Fruit fly (Drosophila melanogaster) whole organism, wandering third instar larva: Measurements from ENCODE around the gene CG13616.

ENCODE experiments used
- Abd-B ChIP-seq: fragments of >200 bp; optimal IDR thresholded peaks from 2 replicates; lab custom pipeline; 2017; ENCODE audit warnings: missing biosample characterization, missing genetic modification characterization
- CG32264 ChIP-seq: fragments of 200-800 bp; sonication (Bioruptor generic); optimal IDR thresholded peaks from 2 replicates; lab custom pipeline; 2016; ENCODE audit warnings: missing biosample characterization, missing genetic modification characterization
- CrebA ChIP-seq: fragments of 200-800 bp; sonication (Bioruptor generic); optimal IDR thresholded peaks from 2 replicates; lab custom pipeline; 2016; ENCODE audit warnings: missing biosample characterization, mild to moderate bottlenecking, missing genetic modification characterization, borderline replicate concordance
- Dif ChIP-seq: fragments of 200-275, 200-300 bp; sonication (Bioruptor generic); optimal IDR thresholded peaks from 2 replicates; lab custom pipeline; 2018; ENCODE audit warnings: missing biosample characterization, missing genetic modification characterization; ENCODE audit not compliant: partially characterized antibody
- GATAd ChIP-seq: sonication (Bioruptor generic); optimal IDR thresholded peaks from 2 replicates; lab custom pipeline; 2016; ENCODE audit warnings: missing biosample characterization, missing genetic modification characterization
- Hnf4 ChIP-seq: fragments of 200-800 bp; sonication (Bioruptor generic); optimal IDR thresholded peaks from 2 replicates; lab custom pipeline; 2016; ENCODE audit warnings: missing biosample characterization, mild to moderate bottlenecking, missing genetic modification characterization
- Hr78 ChIP-seq: fragments of >200 bp; optimal IDR thresholded peaks from 2 replicates; lab custom pipeline; 2017; ENCODE audit warnings: missing biosample characterization, missing genetic modification characterization
- Hr83 ChIP-seq: fragments of 200-300 bp; sonication (Bioruptor generic); optimal IDR thresholded peaks from 2 replicates; lab custom pipeline; 2016; ENCODE audit warnings: missing biosample characterization, mild to moderate bottlenecking, missing genetic modification characterization, moderate library complexity; ENCODE audit not compliant: poor library complexity, severe bottlenecking
- Jra ChIP-seq: sonication (Bioruptor generic); optimal IDR thresholded peaks from 2 replicates; lab custom pipeline; 2016; ENCODE audit warnings: missing biosample characterization, missing genetic modification characterization
- Mio ChIP-seq: sonication (Bioruptor generic); optimal IDR thresholded peaks from 2 replicates; lab custom pipeline; 2016; ENCODE audit warnings: missing biosample characterization, missing genetic modification characterization
- Myc ChIP-seq: fragments of >200 bp; optimal IDR thresholded peaks from 2 replicates; lab custom pipeline; 2017
- N ChIP-seq: fragments of >200 bp; optimal IDR thresholded peaks from 2 replicates; lab custom pipeline; 2018; ENCODE audit warnings: missing biosample characterization, missing external identifiers, missing genetic modification characterization
- OdsH ChIP-seq: fragments of 200-800 bp; sonication (Bioruptor generic); optimal IDR thresholded peaks from 2 replicates; lab custom pipeline; 2016; ENCODE audit warnings: missing biosample characterization, mild to moderate bottlenecking, missing genetic modification characterization
- Rel ChIP-seq, 2 experiments: fragments of 200-800 bp; sonication (Bioruptor generic) in 1 of 2; optimal IDR thresholded peaks; 2 replicates in 1 of 2; 3 replicates in 1 of 2; lab custom pipeline; 2016 to 2019; ENCODE audit warnings: mild to moderate bottlenecking in 2 of 2, missing biosample characterization in 2 of 2, missing genetic modification characterization in 2 of 2, moderate library complexity in 1 of 2
- Sp1 ChIP-seq: fragments of 200-800 bp; sonication (Bioruptor generic); optimal IDR thresholded peaks from 3 replicates; lab custom pipeline; 2019; ENCODE audit warnings: missing biosample characterization, mild to moderate bottlenecking, missing genetic modification characterization, moderate library complexity
- Vsx2 ChIP-seq: fragments of 200-300, 225-300 bp; sonication (Bioruptor generic); optimal IDR thresholded peaks from 2 replicates; lab custom pipeline; 2018; ENCODE audit warnings: missing biosample characterization, missing genetic modification characterization; ENCODE audit not compliant: partially characterized antibody
- br ChIP-seq: fragments of 200-800 bp; sonication (Bioruptor generic); optimal IDR thresholded peaks from 2 replicates; lab custom pipeline; 2016; ENCODE audit warnings: missing biosample characterization, missing genetic modification characterization
- brk ChIP-seq: fragments of 200-800 bp; sonication (Bioruptor generic); optimal IDR thresholded peaks from 2 replicates; lab custom pipeline; 2016; ENCODE audit warnings: missing biosample characterization, mild to moderate bottlenecking, missing genetic modification characterization
- dl ChIP-seq, 2 experiments: fragments of 175-275, 200-275 bp in 1 of 2; fragments of 200-275 bp in 1 of 2; sonication (Bioruptor generic); optimal IDR thresholded peaks; lab custom pipeline; 2018; ENCODE audit warnings: mild to moderate bottlenecking in 2 of 2, missing biosample characterization in 2 of 2, missing genetic modification characterization in 2 of 2, moderate library complexity in 2 of 2; ENCODE audit not compliant: partially characterized antibody in 2 of 2, insufficient read depth in 1 of 2
- dmrt93B ChIP-seq: fragments of 200-800 bp; sonication (Bioruptor generic); optimal IDR thresholded peaks from 2 replicates; lab custom pipeline; 2018; ENCODE audit warnings: missing biosample characterization, mild to moderate bottlenecking, missing genetic modification characterization
- dsf ChIP-seq: sonication (Bioruptor generic); optimal IDR thresholded peaks from 2 replicates; lab custom pipeline; 2016; ENCODE audit warnings: missing biosample characterization, missing genetic modification characterization, borderline replicate concordance
- ey ChIP-seq: fragments of 200-800 bp; sonication (Bioruptor generic); optimal IDR thresholded peaks from 2 replicates; lab custom pipeline; 2016; ENCODE audit warnings: missing biosample characterization, missing genetic modification characterization
- foxo ChIP-seq, 2 experiments: fragments of 200-800 bp; sonication (Bioruptor generic); optimal IDR thresholded peaks; 2 replicates in 1 of 2; 3 replicates in 1 of 2; lab custom pipeline; 2016 to 2017; ENCODE audit warnings: missing biosample characterization in 2 of 2, missing genetic modification characterization in 2 of 2
- fru ChIP-seq: fragments of 200-800 bp; sonication (Bioruptor generic); optimal IDR thresholded peaks from 3 replicates; lab custom pipeline; 2016; ENCODE audit warnings: missing biosample characterization, mild to moderate bottlenecking, missing genetic modification characterization
- h ChIP-seq: fragments of 200-800 bp; sonication (Bioruptor generic); optimal IDR thresholded peaks from 3 replicates; lab custom pipeline; 2016; ENCODE audit warnings: missing biosample characterization, mild to moderate bottlenecking, missing genetic modification characterization
- jim ChIP-seq: fragments of 175-275, 200-325 bp; sonication (Bioruptor generic); optimal IDR thresholded peaks from 2 replicates; lab custom pipeline; 2016; ENCODE audit warnings: missing biosample characterization, mild to moderate bottlenecking, missing genetic modification characterization
- lola ChIP-seq: fragments of >200 bp; optimal IDR thresholded peaks from 2 replicates; lab custom pipeline; 2017; ENCODE audit warnings: missing biosample characterization, missing genetic modification characterization
- psq ChIP-seq: fragments of 200-800 bp; sonication (Bioruptor generic); optimal IDR thresholded peaks from 3 replicates; lab custom pipeline; 2017; ENCODE audit warnings: missing biosample characterization, mild to moderate bottlenecking, missing genetic modification characterization, moderate library complexity
- rgr ChIP-seq: fragments of 200-800 bp; sonication (Bioruptor generic); optimal IDR thresholded peaks from 3 replicates; lab custom pipeline; 2016; ENCODE audit warnings: missing biosample characterization, mild to moderate bottlenecking, missing genetic modification characterization
- sage ChIP-seq: fragments of 200-800 bp; sonication (Bioruptor generic); optimal IDR thresholded peaks from 2 replicates; lab custom pipeline; 2016; ENCODE audit warnings: missing biosample characterization, mild to moderate bottlenecking, missing genetic modification characterization
- tai ChIP-seq: sonication (Bioruptor generic); optimal IDR thresholded peaks from 2 replicates; lab custom pipeline; 2016; ENCODE audit warnings: missing biosample characterization, missing genetic modification characterization
- usp ChIP-seq: fragments of >200 bp; optimal IDR thresholded peaks from 2 replicates; lab custom pipeline; 2017; ENCODE audit warnings: missing biosample characterization, missing genetic modification characterization
- woc ChIP-seq: sonication (Bioruptor generic); optimal IDR thresholded peaks from 2 replicates; lab custom pipeline; 2016; ENCODE audit warnings: missing biosample characterization, mild to moderate bottlenecking, missing genetic modification characterization

The CG13616 gene

DNA sequence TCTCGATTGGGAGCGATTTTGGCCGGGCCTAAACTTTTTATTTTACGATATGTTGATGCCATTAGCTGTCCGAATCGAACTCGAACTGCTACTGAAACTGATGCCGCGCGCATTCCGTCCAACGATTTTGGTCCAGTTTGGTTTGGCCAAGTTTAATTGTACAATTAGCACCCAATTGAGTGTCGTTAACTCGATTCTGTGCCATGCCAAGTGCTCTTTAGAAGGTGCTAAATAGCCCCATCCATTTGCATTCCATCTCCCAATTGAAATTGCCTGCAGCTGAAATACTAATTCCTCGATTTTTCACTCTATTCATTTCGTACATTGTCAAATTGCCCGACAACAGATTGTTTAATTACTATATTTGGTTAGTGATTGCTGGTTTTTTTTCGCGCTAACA lies 17.1 kb upstream of the CG13616 start, which contains the start of gene CG17781:
Gene CG17781, minus strand, starts transcription at position 101 of the 400 bp plus-strand sequence.
- TF ChIP-seq h (GFP tag; lab: Kevin White, UChicago) (no peak), CG32264 (GFP tag; lab: Kevin White, UChicago) (no peak), dsf (GFP tag; lab: Kevin White, UChicago) (no peak), brk (GFP tag; lab: Kevin White, UChicago) (no peak), foxo (GFP tag; optimal IDR thresholded peaks at IDR 0.05; lab: Kevin White, UChicago) (no peak), ey (no peak), Abd-B (GFP tag; lab: Kevin White, UChicago) (no peak), br (GFP tag; lab: Kevin White, UChicago) (no peak), Sp1 (no peak)
- TF ChIP-seq, all 38 proteins: peak for 0

dm6 chr3R:24376565-24376964 lies 16.1 kb upstream of the CG13616 start, which contains the start of gene CG33342:
TSS of gene CG33342 (plus strand) at chr3R:24376865.
- no peak for TF ChIP-seq Hr83 (GFP tag; lab: Kevin White, UChicago)
- TF ChIP-seq Myc: no peak
- no peak for TF ChIP-seq foxo (GFP tag; optimal IDR thresholded peaks at IDR 0.05; lab: Kevin White, UChicago)
- no peak for TF ChIP-seq psq
- no peak for TF ChIP-seq jim (GFP tag; lab: Kevin White, UChicago)
- TF ChIP-seq dsf (GFP tag; lab: Kevin White, UChicago): no peak
- TF ChIP-seq rgr: no peak
- no peak for TF ChIP-seq N (GFP tag; lab: Kevin White, UChicago)
- no peak for TF ChIP-seq tai
- no peak for TF ChIP-seq sage
- TF ChIP-seq CrebA (GFP tag; lab: Kevin White, UChicago): no peak
- TF ChIP-seq Hnf4: no peak
- TF ChIP-seq Hr78 (GFP tag; lab: Kevin White, UChicago): no peak
- TF ChIP-seq OdsH (GFP tag; lab: Kevin White, UChicago): no peak
- TF ChIP-seq h (GFP tag; lab: Kevin White, UChicago): no peak
- no peak for TF ChIP-seq Rel (GFP tag; optimal IDR thresholded peaks at IDR 0.05; lab: Kevin White, UChicago)
- no peak for TF ChIP-seq Rel (tag; optimal IDR thresholded peaks at IDR 0.05; lab: Kevin White, UChicago)
- TF ChIP-seq br (GFP tag; lab: Kevin White, UChicago): no peak
- no peak for TF ChIP-seq lola (GFP tag; lab: Kevin White, UChicago)
- TF ChIP-seq Sp1: no peak
- TF ChIP-seq Vsx2: no peak
- TF ChIP-seq, all 38 proteins: peak for 0

DNA sequence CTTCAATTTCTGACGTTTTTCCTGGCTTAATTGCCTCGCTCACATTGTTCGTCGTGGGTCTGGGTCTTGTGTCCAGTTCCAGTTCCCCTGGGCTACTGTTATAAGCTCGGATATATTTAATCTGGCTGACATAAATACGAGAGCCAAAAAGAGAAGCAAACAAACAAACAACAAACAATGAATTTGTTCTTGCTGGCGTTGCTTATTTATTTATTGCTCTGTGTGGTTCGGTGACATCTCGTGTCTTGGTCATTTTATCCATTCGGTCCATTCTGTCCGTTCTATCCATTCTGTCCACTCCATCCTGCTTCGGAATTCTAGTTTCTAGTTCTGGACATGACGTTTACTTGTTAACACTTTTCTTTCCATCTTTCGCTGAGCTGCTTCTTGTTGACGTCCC lies 7.7 kb upstream of the CG13616 start, which contains the start of gene CG17780:
Gene CG17780, minus strand, starts transcription at position 101 of the 400 bp plus-strand sequence.
- TF ChIP-seq fru (GFP tag; lab: Kevin White, UChicago): no peak
- TF ChIP-seq sage: no peak
- no peak for TF ChIP-seq Abd-B (GFP tag; lab: Kevin White, UChicago)
- no peak for TF ChIP-seq h (GFP tag; lab: Kevin White, UChicago)
- TF ChIP-seq Dif (GFP tag; lab: Kevin White, UChicago): no peak
- TF ChIP-seq tai: no peak
- no peak for TF ChIP-seq usp (GFP tag; lab: Kevin White, UChicago)
- no peak for TF ChIP-seq dmrt93B (GFP tag; lab: Kevin White, UChicago)
- no peak for TF ChIP-seq GATAd (GFP tag; lab: Kevin White, UChicago)
- no peak for TF ChIP-seq jim (GFP tag; lab: Kevin White, UChicago)
- TF ChIP-seq Myc: no peak
- no peak for TF ChIP-seq dl (GFP tag; optimal IDR thresholded peaks at IDR 0.05; lab: Kevin White, UChicago; ENCODE audit: insufficient read depth in 1 of 2, partially characterized antibody in 2 of 2)
- no peak for TF ChIP-seq foxo (GFP tag; optimal IDR thresholded peaks at IDR 0.05; lab: Kevin White, UChicago)

DNA sequence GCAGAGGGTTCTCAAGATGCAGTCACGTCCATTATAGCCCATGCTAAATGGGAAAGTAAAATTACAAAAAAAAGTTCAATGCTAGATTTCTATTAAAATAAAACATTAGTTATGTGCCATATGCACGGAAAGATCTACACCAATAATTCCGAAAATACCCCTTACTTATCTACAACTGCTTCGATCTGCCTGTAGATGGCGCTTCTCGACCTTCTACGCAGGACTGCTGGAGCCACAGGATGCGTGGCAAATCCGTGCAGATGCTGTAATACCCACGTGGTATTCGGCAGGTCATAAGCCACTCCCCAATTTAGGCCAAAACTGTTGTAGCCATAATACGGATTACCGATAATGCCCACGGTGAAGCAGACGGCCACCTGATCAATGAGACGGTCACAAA lies 6.3 kb upstream of the CG13616 start:
- no peak for TF ChIP-seq Mio (GFP tag; lab: Kevin White, UChicago)
- no peak for TF ChIP-seq Myc
- no peak for TF ChIP-seq Dif (GFP tag; lab: Kevin White, UChicago)
- TF ChIP-seq CG32264 (GFP tag; lab: Kevin White, UChicago): no peak
- no peak for TF ChIP-seq Rel (GFP tag; optimal IDR thresholded peaks at IDR 0.05; lab: Kevin White, UChicago)
- TF ChIP-seq Rel (tag; optimal IDR thresholded peaks at IDR 0.05; lab: Kevin White, UChicago): no peak
- no peak for TF ChIP-seq Sp1
- TF ChIP-seq h (GFP tag; lab: Kevin White, UChicago): no peak
- TF ChIP-seq CrebA (GFP tag; lab: Kevin White, UChicago): no peak
- no peak for TF ChIP-seq fru (GFP tag; lab: Kevin White, UChicago)
- TF ChIP-seq OdsH (GFP tag; lab: Kevin White, UChicago): no peak
- TF ChIP-seq foxo (GFP tag; optimal IDR thresholded peaks at IDR 0.05; lab: Kevin White, UChicago): no peak
- TF ChIP-seq woc (GFP tag; lab: Kevin White, UChicago): no peak
- TF ChIP-seq Hnf4: no peak
- TF ChIP-seq dmrt93B (GFP tag; lab: Kevin White, UChicago): no peak
- TF ChIP-seq ey: no peak
- TF ChIP-seq rgr: no peak
- no peak for TF ChIP-seq Jra (GFP tag; lab: Kevin White, UChicago)
- no peak for TF ChIP-seq lola (GFP tag; lab: Kevin White, UChicago)
- no peak for TF ChIP-seq tai
- no peak for TF ChIP-seq Vsx2
